Worm (Caenorhabditis elegans) whole organism, L2 larva: ENCODE measurements around the gene Y34B4A.10.

Source experiments
- C34F6.9 ChIP-seq: fragments of 150-350 bp; optimal IDR thresholded peaks from 2 replicates; lab custom pipeline; 2014; ENCODE audit warnings: missing biosample characterization, missing genetic modification characterization
- F13H6.1 ChIP-seq: sonication (generic microtip); optimal IDR thresholded peaks from 2 replicates; lab custom pipeline; 2016; ENCODE audit warnings: missing genetic modification characterization, missing compliant biosample characterization
- R02D3.7 ChIP-seq: fragments of 150-350 bp; optimal IDR thresholded peaks from 2 replicates; lab custom pipeline; 2014; ENCODE audit warnings: missing biosample characterization, missing genetic modification characterization
- Y55F3AM.14 ChIP-seq: fragments of 200-800 bp; sonication (Bioruptor generic); optimal IDR thresholded peaks from 2 replicates; lab custom pipeline; 2018; ENCODE audit warnings: mild to moderate bottlenecking, missing genetic modification characterization, missing compliant biosample characterization
- ZK546.5 ChIP-seq: sonication (generic microtip); optimal IDR thresholded peaks from 2 replicates; lab custom pipeline; 2017; ENCODE audit warnings: missing biosample characterization, missing genetic modification characterization
- alr-1 ChIP-seq: fragments of 150-350 bp; optimal IDR thresholded peaks from 2 replicates; lab custom pipeline; 2014; ENCODE audit warnings: missing biosample characterization, missing genetic modification characterization
- aly-2 ChIP-seq: fragments of 150-350 bp; optimal IDR thresholded peaks from 2 replicates; lab custom pipeline; 2014; ENCODE audit warnings: missing biosample characterization, missing genetic modification characterization
- ama-1 ChIP-seq: fragments of 150-350 bp; optimal IDR thresholded peaks from 2 replicates; lab custom pipeline; 2018; ENCODE audit warnings: inconsistent platforms
- blmp-1 ChIP-seq: sonication (generic microtip); optimal IDR thresholded peaks from 2 replicates; lab custom pipeline; 2017; ENCODE audit warnings: missing genetic modification characterization, mild to moderate bottlenecking, missing compliant biosample characterization, antibody characterized with exemption, moderate library complexity; ENCODE audit not compliant: insufficient read depth
- ceh-16 ChIP-seq: fragments of 150-350 bp; optimal IDR thresholded peaks from 2 replicates; lab custom pipeline; 2014; ENCODE audit warnings: missing biosample characterization, missing genetic modification characterization
- ceh-82 ChIP-seq: fragments of 150-350 bp; optimal IDR thresholded peaks from 2 replicates; lab custom pipeline; 2014; ENCODE audit warnings: missing biosample characterization, missing genetic modification characterization
- crh-2 ChIP-seq: sonication (generic microtip); optimal IDR thresholded peaks from 2 replicates; lab custom pipeline; 2017; ENCODE audit warnings: missing biosample characterization, missing genetic modification characterization
- dmd-4 ChIP-seq: sonication (generic microtip); optimal IDR thresholded peaks from 2 replicates; lab custom pipeline; 2017; ENCODE audit warnings: missing biosample characterization, missing genetic modification characterization
- egl-27 ChIP-seq: sonication (generic microtip); optimal IDR thresholded peaks from 3 replicates; lab custom pipeline; 2017; ENCODE audit warnings: missing biosample characterization, missing genetic modification reagents, missing genetic modification characterization
- elt-1 ChIP-seq: fragments of 150-350 bp; optimal IDR thresholded peaks from 2 replicates; lab custom pipeline; 2014; ENCODE audit warnings: missing biosample characterization, missing genetic modification characterization
- elt-3 ChIP-seq: sonication (generic microtip); optimal IDR thresholded peaks from 2 replicates; lab custom pipeline; 2017; ENCODE audit warnings: missing biosample characterization, missing genetic modification characterization
- fos-1 ChIP-seq: fragments of 150-350 bp; optimal IDR thresholded peaks from 2 replicates; lab custom pipeline; 2014; ENCODE audit warnings: missing biosample characterization, missing genetic modification characterization
- gmeb-1 ChIP-seq: fragments of 150-350 bp; optimal IDR thresholded peaks from 2 replicates; lab custom pipeline; 2014; ENCODE audit warnings: missing biosample characterization, missing genetic modification characterization
- lin-11 ChIP-seq: fragments of 150-350 bp; sonication (generic microtip); optimal IDR thresholded peaks from 2 replicates; lab custom pipeline; 2014; ENCODE audit warnings: missing biosample characterization, missing genetic modification characterization, inconsistent platforms, mixed read lengths
- lin-13 ChIP-seq: fragments of 150-350 bp; optimal IDR thresholded peaks from 2 replicates; lab custom pipeline; 2014; ENCODE audit warnings: missing biosample characterization, missing genetic modification reagents, missing genetic modification characterization
- lin-39 ChIP-seq: fragments of 150-350 bp; optimal IDR thresholded peaks from 2 replicates; lab custom pipeline; 2014; ENCODE audit warnings: missing biosample characterization, missing genetic modification reagents, missing genetic modification characterization
- lsy-2 ChIP-seq, 2 experiments: fragments of 150-350 bp in 1 of 2; sonication (generic microtip) in 1 of 2; optimal IDR thresholded peaks; 2 replicates each; lab custom pipeline; 2014 to 2017; ENCODE audit warnings: missing biosample characterization in 2 of 2, missing genetic modification characterization in 2 of 2
- mab-5 ChIP-seq: fragments of 150-350 bp; optimal IDR thresholded peaks from 2 replicates; lab custom pipeline; 2014; ENCODE audit warnings: missing biosample characterization, missing genetic modification characterization
- mbf-1 ChIP-seq: sonication (generic microtip); optimal IDR thresholded peaks from 2 replicates; lab custom pipeline; 2017; ENCODE audit warnings: missing biosample characterization, missing genetic modification characterization
- mdl-1 ChIP-seq, 2 experiments: fragments of 150-350 bp in 1 of 2; sonication (generic microtip) in 1 of 2; optimal IDR thresholded peaks; 2 replicates each; lab custom pipeline; 2017; ENCODE audit warnings: missing biosample characterization in 2 of 2, missing genetic modification characterization in 2 of 2
- nhr-10 ChIP-seq: sonication (generic microtip); optimal IDR thresholded peaks from 2 replicates; lab custom pipeline; 2017; ENCODE audit warnings: missing biosample characterization, missing genetic modification characterization
- nhr-11 ChIP-seq: fragments of 150-350 bp; optimal IDR thresholded peaks from 2 replicates; lab custom pipeline; 2014; ENCODE audit warnings: missing biosample characterization, missing genetic modification characterization
- nhr-12 ChIP-seq: fragments of 150-350 bp; optimal IDR thresholded peaks from 2 replicates; lab custom pipeline; 2014; ENCODE audit warnings: missing biosample characterization, missing genetic modification characterization
- nhr-129 ChIP-seq: fragments of 150-350 bp; optimal IDR thresholded peaks from 2 replicates; lab custom pipeline; 2014; ENCODE audit warnings: missing biosample characterization, missing genetic modification characterization
- nhr-21 ChIP-seq: fragments of 150-350 bp; optimal IDR thresholded peaks from 2 replicates; lab custom pipeline; 2014; ENCODE audit warnings: missing biosample characterization, missing genetic modification characterization
- nhr-23 ChIP-seq: fragments of 150-350 bp; optimal IDR thresholded peaks from 2 replicates; lab custom pipeline; 2014; ENCODE audit warnings: missing biosample characterization, missing genetic modification reagents, missing genetic modification characterization
- nhr-237 ChIP-seq: fragments of 150-350 bp; optimal IDR thresholded peaks from 2 replicates; lab custom pipeline; 2014; ENCODE audit warnings: missing biosample characterization, missing genetic modification characterization
- nhr-25 ChIP-seq: fragments of 150-350 bp; sonication (generic microtip); optimal IDR thresholded peaks from 3 replicates; lab custom pipeline; 2014; ENCODE audit warnings: missing biosample characterization, missing genetic modification characterization
- nhr-6 ChIP-seq: fragments of 150-350 bp; optimal IDR thresholded peaks from 2 replicates; lab custom pipeline; 2014; ENCODE audit warnings: missing biosample characterization, missing genetic modification characterization
- nhr-77 ChIP-seq: fragments of 150-350 bp; optimal IDR thresholded peaks from 2 replicates; lab custom pipeline; 2014; ENCODE audit warnings: missing biosample characterization, missing genetic modification characterization
- peb-1 ChIP-seq: fragments of 150-350 bp; optimal IDR thresholded peaks from 2 replicates; lab custom pipeline; 2014; ENCODE audit warnings: missing biosample characterization, missing genetic modification characterization
- sem-4 ChIP-seq: fragments of 150-350 bp; optimal IDR thresholded peaks from 2 replicates; lab custom pipeline; 2014; ENCODE audit warnings: missing biosample characterization, missing genetic modification reagents, missing genetic modification characterization
- skn-1 ChIP-seq: sonication (generic microtip); optimal IDR thresholded peaks from 2 replicates; lab custom pipeline; 2017; ENCODE audit warnings: missing biosample characterization, missing genetic modification characterization
- sma-3 ChIP-seq: sonication (generic microtip); optimal IDR thresholded peaks from 2 replicates; lab custom pipeline; 2016; ENCODE audit warnings: missing genetic modification reagents, missing genetic modification characterization, missing compliant biosample characterization
- sma-9 ChIP-seq, 2 experiments: fragments of 150-350 bp in 1 of 2; sonication (generic microtip) in 1 of 2; optimal IDR thresholded peaks; 2 replicates each; lab custom pipeline; 2014 to 2016; ENCODE audit warnings: missing genetic modification characterization in 2 of 2, mild to moderate bottlenecking in 1 of 2, missing biosample characterization in 1 of 2, missing compliant biosample characterization in 1 of 2, missing genetic modification reagents in 1 of 2, moderate library complexity in 1 of 2
- snpc-4 ChIP-seq: fragments of 150-350 bp; optimal IDR thresholded peaks from 2 replicates; lab custom pipeline; 2014; ENCODE audit warnings: missing biosample characterization, missing genetic modification characterization
- unc-39 ChIP-seq: fragments of 150-350 bp; optimal IDR thresholded peaks from 2 replicates; lab custom pipeline; 2014; ENCODE audit warnings: missing biosample characterization, missing genetic modification characterization
- unc-55 ChIP-seq: fragments of 150-350 bp; sonication (generic microtip); optimal IDR thresholded peaks from 3 replicates; lab custom pipeline; 2014; ENCODE audit warnings: missing biosample characterization, missing genetic modification reagents, missing genetic modification characterization
- unc-62 ChIP-seq: fragments of 150-350 bp; optimal IDR thresholded peaks from 2 replicates; lab custom pipeline; 2014; ENCODE audit warnings: missing biosample characterization, missing genetic modification reagents, missing genetic modification characterization
- zag-1 ChIP-seq: fragments of 150-350 bp; optimal IDR thresholded peaks from 2 replicates; lab custom pipeline; 2014; ENCODE audit warnings: missing biosample characterization, missing genetic modification characterization
- ztf-1 ChIP-seq: fragments of 200-800 bp; sonication (Bioruptor generic); conservative IDR thresholded peaks from 2 replicates; pipeline ENCODE4 v1.3.6; 2022; ENCODE audit warnings: missing genetic modification characterization, missing compliant biosample characterization
- ztf-11 ChIP-seq: sonication (generic microtip); optimal IDR thresholded peaks from 2 replicates; lab custom pipeline; 2017; ENCODE audit warnings: missing biosample characterization, missing genetic modification characterization
- ztf-4 ChIP-seq: fragments of 150-350 bp; optimal IDR thresholded peaks from 2 replicates; lab custom pipeline; 2014; ENCODE audit warnings: missing biosample characterization, missing genetic modification characterization

Gene Y34B4A.10

DNA sequence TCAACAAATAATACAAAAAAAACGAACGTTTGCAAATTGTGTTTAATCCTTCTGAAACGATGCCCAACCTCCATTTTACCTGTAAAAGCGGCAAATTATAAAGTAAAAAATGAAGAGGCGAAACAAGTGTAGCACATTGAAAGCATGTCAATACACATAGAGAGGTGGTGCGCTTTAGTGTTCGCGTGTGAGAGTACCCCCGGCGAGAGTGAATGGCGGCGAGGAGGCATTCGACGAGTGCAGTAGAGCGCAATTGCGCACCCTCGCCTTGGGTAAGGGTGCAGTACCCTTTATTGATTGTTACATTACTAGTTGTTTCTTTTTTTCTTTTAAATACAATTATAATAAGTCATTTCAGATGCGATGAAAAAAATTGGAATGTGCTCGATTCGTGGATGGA, 25.5 kb downstream of the Y34B4A.10 start, which contains the start of gene hst-6:
Gene hst-6 (plus strand): TSS at position 353 of the 400 bp plus-strand sequence.
- peak; percentile 78 for TF ChIP-seq unc-55 (GFP tag; lab: Kevin White, UChicago)
- peak in 1 of 2 experiments; percentile 0 for TF ChIP-seq mdl-1 (tag; optimal IDR thresholded peaks at IDR 0.05; lab: Kevin White, UChicago)
- TF ChIP-seq lin-13 (GFP tag; lab: Kevin White, UChicago) = no peak
- TF ChIP-seq mbf-1 = no peak
- no peak for TF ChIP-seq nhr-237
- peak; percentile 41 for TF ChIP-seq fos-1
- TF ChIP-seq lin-11 = peak; percentile 51
- peak; percentile 8 for TF ChIP-seq ceh-16 (tag; lab: Kevin White, UChicago)
- peak; percentile 80 for TF ChIP-seq C34F6.9 (tag; lab: Kevin White, UChicago)
- no peak for TF ChIP-seq nhr-77 (tag; lab: Kevin White, UChicago)
- peak; percentile 47 for TF ChIP-seq sma-3 (GFP tag; lab: Kevin White, UChicago)
- peak; percentile 12 for TF ChIP-seq gmeb-1 (tag; lab: Kevin White, UChicago)
- TF ChIP-seq peb-1 = no peak
- TF ChIP-seq blmp-1 = peak; percentile 44
- TF ChIP-seq nhr-25 (tag; lab: Kevin White, UChicago) = peak; percentile 67
- no peak for TF ChIP-seq ztf-11 (tag; lab: Kevin White, UChicago)
- TF ChIP-seq nhr-12 = no peak
- TF ChIP-seq skn-1 (tag; lab: Kevin White, UChicago) = no peak
- TF ChIP-seq ceh-82 (tag; lab: Kevin White, UChicago) = no peak
- peak; percentile 76 for TF ChIP-seq sma-9 (GFP tag; optimal IDR thresholded peaks at IDR 0.05; lab: Kevin White, UChicago)
- TF ChIP-seq sma-9 (tag; optimal IDR thresholded peaks at IDR 0.05; lab: Kevin White, UChicago) = no peak
- TF ChIP-seq F13H6.1 (tag; lab: Kevin White, UChicago) = peak; percentile 81
- no peak for TF ChIP-seq nhr-23 (tag; lab: Kevin White, UChicago)
- TF ChIP-seq ama-1 = no peak
- TF ChIP-seq aly-2 = no peak
- no peak for TF ChIP-seq dmd-4 (tag; lab: Kevin White, UChicago)
- peak in 1 of 2 experiments; percentile 23 for TF ChIP-seq lsy-2 (tag; optimal IDR thresholded peaks at IDR 0.05; lab: Kevin White, UChicago)
- TF ChIP-seq nhr-129 = peak; percentile 60
- TF ChIP-seq unc-39 (tag; lab: Kevin White, UChicago) = no peak
- no peak for TF ChIP-seq nhr-21 (tag; lab: Kevin White, UChicago)
- TF ChIP-seq egl-27 (tag; lab: Kevin White, UChicago) = no peak
- no peak for TF ChIP-seq elt-1 (tag; lab: Kevin White, UChicago)
- TF ChIP-seq alr-1 (tag; lab: Kevin White, UChicago) = no peak
- TF ChIP-seq nhr-10 (tag; lab: Kevin White, UChicago) = no peak
- TF ChIP-seq Y55F3AM.14 = no peak
- TF ChIP-seq ZK546.5 = no peak
- TF ChIP-seq zag-1 (tag; lab: Kevin White, UChicago) = no peak
- no peak for TF ChIP-seq ztf-4
- no peak for TF ChIP-seq snpc-4 (tag; lab: Kevin White, UChicago)
- no peak for TF ChIP-seq nhr-11 (tag; lab: Kevin White, UChicago)
- no peak for TF ChIP-seq ztf-1 (GFP tag; lab: Robert Waterston, UW)
- TF ChIP-seq sem-4 = peak; percentile 29
- TF ChIP-seq unc-62 (GFP tag; lab: Kevin White, UChicago) = no peak
- peak; percentile 25 for TF ChIP-seq mab-5 (tag; lab: Kevin White, UChicago)
- TF ChIP-seq nhr-6 = no peak
- TF ChIP-seq lin-39 = no peak
- TF ChIP-seq crh-2 = peak; percentile 71
- no peak for TF ChIP-seq R02D3.7 (tag; lab: Kevin White, UChicago)
- no peak for TF ChIP-seq elt-3 (tag; lab: Kevin White, UChicago)
